Fruit fly (Drosophila melanogaster) whole organism, pupa: Measurements from ENCODE around the gene Tengl1.

ENCODE experiments used
- CG10348 ChIP-seq: fragments of 200-800 bp; sonication (Bioruptor generic); IDR thresholded peaks from 2 replicates; pipeline ENCODE4 v1.3.6; 2022; ENCODE audit warnings: missing biosample characterization, missing genetic modification characterization
- CG12605 ChIP-seq: fragments of 200-800 bp; sonication (Bioruptor generic); IDR thresholded peaks from 2 replicates; pipeline ENCODE4 v1.3.6; 2022; ENCODE audit warnings: missing biosample characterization, missing genetic modification characterization
- CG13204 ChIP-seq: fragments of 200-800 bp; sonication (Bioruptor generic); optimal IDR thresholded peaks from 2 replicates; lab custom pipeline; 2018; ENCODE audit warnings: missing biosample characterization, mild to moderate bottlenecking, missing genetic modification characterization, moderate library complexity
- CG14655 ChIP-seq: fragments of 200-800 bp; sonication (Bioruptor generic); optimal IDR thresholded peaks from 3 replicates; lab custom pipeline; 2017; ENCODE audit warnings: mild to moderate bottlenecking, missing biosample characterization, missing genetic modification reagents, missing genetic modification characterization
- CG15710 ChIP-seq: fragments of 200-800 bp; sonication (Bioruptor generic); optimal IDR thresholded peaks from 2 replicates; lab custom pipeline; 2018; ENCODE audit warnings: missing biosample characterization, mild to moderate bottlenecking, missing genetic modification characterization, moderate library complexity
- CG17806 ChIP-seq: fragments of 200-800 bp; sonication (Bioruptor generic); optimal IDR thresholded peaks from 2 replicates; lab custom pipeline; 2018; ENCODE audit warnings: missing biosample characterization, mild to moderate bottlenecking, missing genetic modification characterization, moderate library complexity
- CG32121 ChIP-seq: fragments of 200-800 bp; sonication (Bioruptor generic); IDR thresholded peaks from 2 replicates; pipeline ENCODE4 v1.3.6; 2022; ENCODE audit warnings: missing biosample characterization, missing genetic modification characterization
- CG34367 ChIP-seq: fragments of 200-800 bp; sonication (Bioruptor generic); optimal IDR thresholded peaks from 2 replicates; lab custom pipeline; 2018; ENCODE audit warnings: missing biosample characterization, mild to moderate bottlenecking, missing genetic modification characterization
- CG4496 ChIP-seq: fragments of 200-800 bp; sonication (Bioruptor generic); IDR thresholded peaks from 3 replicates; pipeline ENCODE4 v1.3.6; 2022; ENCODE audit warnings: missing biosample characterization, missing genetic modification characterization
- CG8159 ChIP-seq: fragments of 200-800 bp; sonication (Bioruptor generic); optimal IDR thresholded peaks from 3 replicates; lab custom pipeline; 2018; ENCODE audit warnings: missing biosample characterization, mild to moderate bottlenecking, missing genetic modification characterization, moderate library complexity
- CG8301 ChIP-seq: fragments of 200-800 bp; sonication (Bioruptor generic); optimal IDR thresholded peaks from 2 replicates; lab custom pipeline; 2018; ENCODE audit warnings: missing biosample characterization, mild to moderate bottlenecking, missing genetic modification characterization
- CG9948 ChIP-seq: fragments of 200-800 bp; sonication (Bioruptor generic); optimal IDR thresholded peaks from 2 replicates; lab custom pipeline; 2018; ENCODE audit warnings: missing biosample characterization, mild to moderate bottlenecking, missing genetic modification characterization, moderate library complexity
- D1 ChIP-seq: fragments of 200-800 bp; sonication (Bioruptor generic); optimal IDR thresholded peaks from 2 replicates; lab custom pipeline; 2018; ENCODE audit warnings: missing biosample characterization, mild to moderate bottlenecking, missing genetic modification characterization, moderate library complexity
- EcR ChIP-seq: fragments of 200-800 bp; sonication (Bioruptor generic); optimal IDR thresholded peaks from 3 replicates; lab custom pipeline; 2019; ENCODE audit warnings: missing biosample characterization, missing genetic modification characterization, mild to moderate bottlenecking, moderate library complexity, missing genetic modification reagents
- Ets98B ChIP-seq: fragments of 200-800 bp; sonication (Bioruptor generic); IDR thresholded peaks from 2 replicates; pipeline ENCODE4 v1.3.6; 2022; ENCODE audit warnings: missing biosample characterization, missing genetic modification characterization
- Pif1A ChIP-seq: fragments of 200-800 bp; sonication (Bioruptor generic); optimal IDR thresholded peaks from 3 replicates; lab custom pipeline; 2016; ENCODE audit warnings: missing biosample characterization, missing genetic modification characterization
- Pif1B ChIP-seq: fragments of 200-800 bp; sonication (Bioruptor generic); optimal IDR thresholded peaks from 3 replicates; lab custom pipeline; 2016; ENCODE audit warnings: missing biosample characterization, missing genetic modification characterization
- Snoo ChIP-seq: fragments of 200-800 bp; sonication (Bioruptor generic); optimal IDR thresholded peaks from 3 replicates; lab custom pipeline; 2017; ENCODE audit warnings: missing biosample characterization, mild to moderate bottlenecking, missing genetic modification characterization, inconsistent platforms
- fd96Ca ChIP-seq: fragments of 200-800 bp; sonication (Bioruptor generic); IDR thresholded peaks from 3 replicates; pipeline ENCODE4 v1.3.6; 2022; ENCODE audit warnings: missing biosample characterization, missing genetic modification characterization
- gl ChIP-seq: fragments of 200-800 bp; sonication (Bioruptor generic); optimal IDR thresholded peaks from 2 replicates; lab custom pipeline; 2018; ENCODE audit warnings: missing biosample characterization, mild to moderate bottlenecking, missing genetic modification characterization
- rn ChIP-seq: fragments of 200-800 bp; sonication (Bioruptor generic); IDR thresholded peaks from 2 replicates; pipeline ENCODE4 v1.3.6; 2022; ENCODE audit warnings: missing biosample characterization, missing genetic modification characterization

The Tengl1 gene

dm6 chr2L:2226259-2227121, 13.9 kb downstream of the Tengl1 start, which contains the start of the genes CG15387 and sau:
CG15387 (minus strand) TSS chr2L:2226294.
sau (plus strand) TSS chr2L:2226342.
- TF ChIP-seq CG9948 (tag; lab: Kevin White, UChicago) (peak; percentile 56), CG13204 (GFP tag; lab: Kevin White, UChicago) (no peak), CG34367 (peak; percentile 72), EcR (GFP tag; lab: Kevin White, UChicago) (no peak), fd96Ca (GFP tag; lab: Robert Waterston, UW) (peak; percentile 75), rn (GFP tag; lab: Robert Waterston, UW) (peak; percentile 58; the same call in 1 of the 2 replicates), CG8159 (tag; lab: Kevin White, UChicago) (peak; percentile 77), CG10348 (GFP tag; lab: Robert Waterston, UW) (no peak), Pif1B (GFP tag; lab: Kevin White, UChicago) (peak; percentile 65), CG15710 (tag; lab: Kevin White, UChicago) (peak; percentile 84), CG17806 (tag; lab: Kevin White, UChicago) (peak; percentile 62), CG14655 (GFP tag; lab: Kevin White, UChicago) (peak; percentile 76), CG12605 (GFP tag; lab: Robert Waterston, UW) (no peak), Ets98B (GFP tag; lab: Robert Waterston, UW) (peak; percentile 68), CG8301 (tag; lab: Kevin White, UChicago) (peak; percentile 69), D1 (tag; lab: Kevin White, UChicago) (no peak), gl (tag; lab: Kevin White, UChicago) (peak; percentile 17), CG32121 (GFP tag; lab: Robert Waterston, UW) (peak; percentile 85), CG4496 (GFP tag; lab: Robert Waterston, UW) (peak; percentile 85), Snoo (tag; lab: Kevin White, UChicago) (peak; percentile 76), Pif1A (GFP tag; lab: Kevin White, UChicago) (peak; percentile 77)

DNA sequence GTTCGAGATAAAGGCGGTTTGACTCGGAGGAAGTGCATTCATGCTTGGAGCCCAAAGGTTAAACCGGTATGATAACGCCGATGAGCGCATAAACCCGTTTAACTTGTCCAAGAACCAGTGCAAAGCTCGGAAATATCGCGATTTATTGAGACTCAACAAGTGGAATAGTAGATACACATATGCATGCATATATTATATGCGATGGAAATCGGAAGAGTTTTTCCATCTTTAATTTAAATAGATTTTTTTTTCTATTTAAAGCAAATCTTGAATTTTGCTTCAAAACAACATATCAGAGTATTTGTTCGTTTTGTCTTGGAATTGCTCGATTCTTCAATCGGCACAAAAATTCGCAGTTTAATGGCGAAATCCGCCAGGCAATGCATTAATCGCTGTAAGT, 18.0 kb downstream of the Tengl1 start:
- TF ChIP-seq fd96Ca (GFP tag; lab: Robert Waterston, UW) (no peak; the same call in 2 of the 3 replicates), CG14655 (GFP tag; lab: Kevin White, UChicago) (peak; percentile 31), CG13204 (GFP tag; lab: Kevin White, UChicago) (no peak), rn (GFP tag; lab: Robert Waterston, UW) (no peak), CG8159 (tag; lab: Kevin White, UChicago) (no peak), CG8301 (tag; lab: Kevin White, UChicago) (peak; percentile 9), CG4496 (GFP tag; lab: Robert Waterston, UW) (0 out of 3 replicates have a peak, but pooled peaks have one; percentile 21), Ets98B (GFP tag; lab: Robert Waterston, UW) (no peak; the same call in none of the 2 replicates), Pif1A (GFP tag; lab: Kevin White, UChicago) (peak; percentile 11), CG9948 (tag; lab: Kevin White, UChicago) (no peak), CG17806 (tag; lab: Kevin White, UChicago) (no peak), CG34367 (no peak), EcR (GFP tag; lab: Kevin White, UChicago) (no peak), CG15710 (tag; lab: Kevin White, UChicago) (no peak), Snoo (tag; lab: Kevin White, UChicago) (no peak)
- TF ChIP-seq, all 21 proteins: peak for 4

dm6 chr2L:2221649-2222150, 18.7 kb downstream of the Tengl1 start:
- peak; percentile 98 for TF ChIP-seq CG8159 (tag; lab: Kevin White, UChicago)
- peak; percentile 99 for TF ChIP-seq Pif1B (GFP tag; lab: Kevin White, UChicago)
- peak; percentile 100 for TF ChIP-seq CG12605 (GFP tag; lab: Robert Waterston, UW)
- peak; percentile 99 for TF ChIP-seq CG32121 (GFP tag; lab: Robert Waterston, UW)
- peak; percentile 98 for TF ChIP-seq CG9948 (tag; lab: Kevin White, UChicago)
- TF ChIP-seq CG4496 (GFP tag; lab: Robert Waterston, UW) = peak; percentile 100
- peak; percentile 98 for TF ChIP-seq gl (tag; lab: Kevin White, UChicago)
- peak; percentile 99 for TF ChIP-seq CG15710 (tag; lab: Kevin White, UChicago)
- TF ChIP-seq Pif1A (GFP tag; lab: Kevin White, UChicago) = peak; percentile 99
- TF ChIP-seq Ets98B (GFP tag; lab: Robert Waterston, UW) = peak; percentile 99
- peak; percentile 96 for TF ChIP-seq CG13204 (GFP tag; lab: Kevin White, UChicago)
- peak; percentile 99 for TF ChIP-seq CG14655 (GFP tag; lab: Kevin White, UChicago)
- TF ChIP-seq fd96Ca (GFP tag; lab: Robert Waterston, UW) = peak; percentile 99
- TF ChIP-seq Snoo (tag; lab: Kevin White, UChicago) = peak; percentile 97
- TF ChIP-seq EcR (GFP tag; lab: Kevin White, UChicago) = peak; percentile 80
- TF ChIP-seq rn (GFP tag; lab: Robert Waterston, UW) = peak; percentile 99
- peak; percentile 99 for TF ChIP-seq CG8301 (tag; lab: Kevin White, UChicago)
- TF ChIP-seq CG17806 (tag; lab: Kevin White, UChicago) = peak; percentile 98
- peak; percentile 98 for TF ChIP-seq CG10348 (GFP tag; lab: Robert Waterston, UW)
- peak; percentile 99 for TF ChIP-seq CG34367
- TF ChIP-seq D1 (tag; lab: Kevin White, UChicago) = no peak
